Worm (Caenorhabditis elegans) whole organism, L2 larva: ENCODE measurements around the gene clp-2.

Experiments used
- aly-2 ChIP-seq: fragments of 150-350 bp; optimal IDR thresholded peaks from 2 replicates; lab custom pipeline; 2014; ENCODE audit warnings: missing biosample characterization, missing genetic modification characterization
- ama-1 ChIP-seq: fragments of 150-350 bp; optimal IDR thresholded peaks from 2 replicates; lab custom pipeline; 2018; ENCODE audit warnings: inconsistent platforms
- blmp-1 ChIP-seq: sonication (generic microtip); optimal IDR thresholded peaks from 2 replicates; lab custom pipeline; 2017; ENCODE audit warnings: missing genetic modification characterization, mild to moderate bottlenecking, missing compliant biosample characterization, antibody characterized with exemption, moderate library complexity; ENCODE audit not compliant: insufficient read depth
- ceh-16 ChIP-seq: fragments of 150-350 bp; optimal IDR thresholded peaks from 2 replicates; lab custom pipeline; 2014; ENCODE audit warnings: missing biosample characterization, missing genetic modification characterization
- egl-27 ChIP-seq: sonication (generic microtip); optimal IDR thresholded peaks from 3 replicates; lab custom pipeline; 2017; ENCODE audit warnings: missing biosample characterization, missing genetic modification reagents, missing genetic modification characterization
- lin-11 ChIP-seq: fragments of 150-350 bp; sonication (generic microtip); optimal IDR thresholded peaks from 2 replicates; lab custom pipeline; 2014; ENCODE audit warnings: missing biosample characterization, missing genetic modification characterization, inconsistent platforms, mixed read lengths
- nhr-11 ChIP-seq: fragments of 150-350 bp; optimal IDR thresholded peaks from 2 replicates; lab custom pipeline; 2014; ENCODE audit warnings: missing biosample characterization, missing genetic modification characterization
- nhr-237 ChIP-seq: fragments of 150-350 bp; optimal IDR thresholded peaks from 2 replicates; lab custom pipeline; 2014; ENCODE audit warnings: missing biosample characterization, missing genetic modification characterization
- nhr-25 ChIP-seq: fragments of 150-350 bp; sonication (generic microtip); optimal IDR thresholded peaks from 3 replicates; lab custom pipeline; 2014; ENCODE audit warnings: missing biosample characterization, missing genetic modification characterization
- unc-39 ChIP-seq: fragments of 150-350 bp; optimal IDR thresholded peaks from 2 replicates; lab custom pipeline; 2014; ENCODE audit warnings: missing biosample characterization, missing genetic modification characterization

- TF ChIP-seq lin-11 (tag; lab: Kevin White, UChicago), result no peak
- no peak for TF ChIP-seq unc-39
- no peak for TF ChIP-seq ama-1 (lab: Kevin White, UChicago)
- no peak for TF ChIP-seq aly-2 (tag; lab: Kevin White, UChicago)
- TF ChIP-seq nhr-11 (tag; lab: Kevin White, UChicago), result no peak
- no peak for TF ChIP-seq blmp-1 (tag; lab: Kevin White, UChicago)
- TF ChIP-seq egl-27 (tag; lab: Kevin White, UChicago), result no peak
- no peak for TF ChIP-seq nhr-25
- no peak for TF ChIP-seq ceh-16 (tag; lab: Kevin White, UChicago)
- no peak for TF ChIP-seq nhr-237 (tag; lab: Kevin White, UChicago)
Observed at ce11 chrIII:4705207-4705606, 1.4 kb upstream of the clp-2 start, which contains the start of gene pgap-2.
